Fruit fly (Drosophila melanogaster) whole organism, prepupa: Measurements from ENCODE around the gene CG3123.

ENCODE experiments used
- Blimp-1 ChIP-seq: fragments of 200-800 bp; sonication (Bioruptor generic); optimal IDR thresholded peaks from 3 replicates; lab custom pipeline; 2017; ENCODE audit warnings: missing biosample characterization, missing genetic modification characterization, mild to moderate bottlenecking, moderate library complexity, missing genetic modification reagents
- CG4318 ChIP-seq: fragments of 200-800 bp; sonication (Bioruptor generic); optimal IDR thresholded peaks from 3 replicates; lab custom pipeline; 2017; ENCODE audit warnings: missing biosample characterization, mild to moderate bottlenecking, missing genetic modification characterization
- CG7368 ChIP-seq: fragments of 200-800 bp; sonication (Bioruptor generic); optimal IDR thresholded peaks from 3 replicates; lab custom pipeline; 2016; ENCODE audit warnings: missing biosample characterization, missing genetic modification characterization
- Eip75B ChIP-seq: fragments of 200-800 bp; sonication (Bioruptor generic); optimal IDR thresholded peaks from 3 replicates; lab custom pipeline; 2016; ENCODE audit warnings: missing biosample characterization, missing genetic modification characterization
- Sox102F ChIP-seq: fragments of 200-800 bp; sonication (Bioruptor generic); optimal IDR thresholded peaks from 2 replicates; lab custom pipeline; 2016; ENCODE audit warnings: missing biosample characterization, mild to moderate bottlenecking, missing genetic modification characterization
- acj6 ChIP-seq: fragments of 200-800 bp; sonication (Bioruptor generic); optimal IDR thresholded peaks from 3 replicates; lab custom pipeline; 2016; ENCODE audit warnings: missing biosample characterization, missing genetic modification characterization
- dsx ChIP-seq: fragments of 200-800 bp; optimal IDR thresholded peaks from 3 replicates; lab custom pipeline; 2019; ENCODE audit warnings: missing biosample characterization, mild to moderate bottlenecking, missing genetic modification characterization, moderate library complexity; ENCODE audit not compliant: poor library complexity, severe bottlenecking
- net ChIP-seq: fragments of 200-800 bp; sonication (Bioruptor generic); optimal IDR thresholded peaks from 3 replicates; lab custom pipeline; 2016; ENCODE audit warnings: missing biosample characterization, missing genetic modification characterization
- salr ChIP-seq, 2 experiments: fragments of 200-800 bp; sonication (Bioruptor generic); optimal IDR thresholded peaks; 3 replicates each; lab custom pipeline; 2016 to 2018; ENCODE audit warnings: missing biosample characterization in 2 of 2, missing genetic modification characterization in 2 of 2, mild to moderate bottlenecking in 1 of 2

The CG3123 gene

dm6 chr2L:2782790-2783189, 42.5 kb downstream of the CG3123 start:
- TF ChIP-seq Blimp-1 (no peak), net (no peak), Sox102F (no peak), CG4318 (GFP tag; lab: Kevin White, UChicago) (no peak), dsx (GFP tag; lab: Kevin White, UChicago) (no peak), Eip75B (GFP tag; lab: Kevin White, UChicago) (no peak), acj6 (no peak), CG7368 (GFP tag; lab: Kevin White, UChicago) (no peak), salr (GFP tag; optimal IDR thresholded peaks at IDR 0.05; lab: Kevin White, UChicago) (no peak)
